Worm (Caenorhabditis elegans) whole organism, late embryonic: Measurements from ENCODE around the gene srx-82.

Source experiments
- nhr-11 ChIP-seq: fragments of 150-350 bp; optimal IDR thresholded peaks from 2 replicates; lab custom pipeline; 2014; ENCODE audit warnings: missing biosample characterization, missing genetic modification characterization
- pha-4 ChIP-seq: fragments of 150-350 bp; optimal IDR thresholded peaks from 2 replicates; lab custom pipeline; 2018; ENCODE audit warnings: missing biosample characterization, missing genetic modification reagents, missing genetic modification characterization

DNA sequence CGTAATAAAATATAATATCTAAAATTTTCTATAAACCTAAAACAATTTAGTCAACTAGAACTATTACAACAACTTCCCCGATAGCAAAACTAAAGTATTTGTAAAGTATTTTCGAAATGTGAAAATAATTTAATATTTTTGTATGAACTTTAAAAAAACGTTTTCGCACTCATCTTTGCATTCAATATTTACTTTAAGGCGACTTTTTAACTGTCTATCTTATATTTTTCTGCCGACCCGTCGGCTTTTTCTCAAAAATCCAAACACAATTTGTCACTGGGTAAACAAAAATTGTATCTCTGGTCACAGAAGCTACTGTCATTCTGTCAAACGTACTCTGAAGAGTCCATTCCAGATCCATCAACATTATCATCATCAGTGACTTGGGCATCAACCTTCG lies 15.7 kb downstream of the srx-82 start:
- no peak for TF ChIP-seq nhr-11 (tag; lab: Kevin White, UChicago)
- no peak for TF ChIP-seq pha-4 (tag; lab: Kevin White, UChicago)
